Fruit fly (Drosophila melanogaster) whole organism, embryonic: Measurements from ENCODE around the gene Ir87a.
A peak's percentile ranks its signal among the peaks of the same experiment; 100 is the strongest.

Experiments used
- ATbp ChIP-seq: fragments of 200-800 bp; sonication (Bioruptor generic); optimal IDR thresholded peaks from 2 replicates; lab custom pipeline; 2017; ENCODE audit warnings: missing biosample characterization, mild to moderate bottlenecking, missing genetic modification characterization, missing genetic modification reagents
- Bgb ChIP-seq: fragments of 200-800 bp; sonication (Bioruptor generic); IDR thresholded peaks from 2 replicates; pipeline ENCODE4 v1.3.6; 2022; ENCODE audit warnings: missing biosample characterization, missing genetic modification characterization; ENCODE audit not compliant: partially characterized antibody
- Blimp-1 ChIP-seq: fragments of 200-800 bp; sonication (Bioruptor generic); optimal IDR thresholded peaks from 3 replicates; lab custom pipeline; 2018; ENCODE audit warnings: missing biosample characterization, missing genetic modification characterization, mild to moderate bottlenecking, moderate library complexity, missing genetic modification reagents
- CG1024 ChIP-seq: fragments of 200-800 bp; sonication (Bioruptor generic); IDR thresholded peaks from 2 replicates; pipeline ENCODE4 v1.3.6; 2022; ENCODE audit warnings: missing biosample characterization, missing genetic modification characterization
- CG11247 ChIP-seq: fragments of 200-800 bp; sonication (Bioruptor generic); IDR thresholded peaks from 2 replicates; pipeline ENCODE4 v1.3.6; 2022; ENCODE audit warnings: missing biosample characterization, missing genetic modification characterization
- CG12299 ChIP-seq: fragments of 200-800 bp; sonication (Bioruptor generic); optimal IDR thresholded peaks from 2 replicates; lab custom pipeline; 2018; ENCODE audit warnings: missing biosample characterization, mild to moderate bottlenecking, missing genetic modification characterization
- CG12391 ChIP-seq: fragments of 200-800 bp; sonication (Bioruptor generic); optimal IDR thresholded peaks from 3 replicates; lab custom pipeline; 2018; ENCODE audit warnings: missing biosample characterization, mild to moderate bottlenecking, missing genetic modification characterization, moderate library complexity
- CG13296 ChIP-seq: fragments of 200-800 bp; sonication (Bioruptor generic); optimal IDR thresholded peaks from 3 replicates; lab custom pipeline; 2018; ENCODE audit warnings: missing biosample characterization, mild to moderate bottlenecking, missing genetic modification characterization
- CG14860 ChIP-seq: fragments of 200-800 bp; sonication (Bioruptor generic); IDR thresholded peaks from 3 replicates; pipeline ENCODE4 v1.3.6; 2022; ENCODE audit warnings: missing biosample characterization, missing genetic modification characterization; ENCODE audit not compliant: partially characterized antibody
- CG17359 ChIP-seq: fragments of 200-800 bp; sonication (Bioruptor generic); optimal IDR thresholded peaks from 3 replicates; lab custom pipeline; 2018; ENCODE audit warnings: missing biosample characterization, mild to moderate bottlenecking, missing genetic modification characterization, moderate library complexity
- CG2875 ChIP-seq: fragments of 200-800 bp; sonication (Bioruptor generic); optimal IDR thresholded peaks from 2 replicates; lab custom pipeline; 2017; ENCODE audit warnings: missing biosample characterization, mild to moderate bottlenecking, missing genetic modification characterization, missing genetic modification reagents
- CG31441 ChIP-seq: fragments of 200-800 bp; sonication (Bioruptor generic); IDR thresholded peaks from 2 replicates; pipeline ENCODE4 v1.3.6; 2022; ENCODE audit warnings: missing biosample characterization, missing genetic modification characterization
- CG32772 ChIP-seq: fragments of 200-800 bp; sonication (Bioruptor generic); IDR thresholded peaks from 2 replicates; pipeline ENCODE4 v1.3.6; 2022; ENCODE audit warnings: missing biosample characterization, missing genetic modification characterization
- CG4328 ChIP-seq: fragments of 200-800 bp; sonication (Bioruptor generic); optimal IDR thresholded peaks from 3 replicates; lab custom pipeline; 2017; ENCODE audit warnings: missing biosample characterization, missing genetic modification reagents, missing genetic modification characterization
- CG5245 ChIP-seq: fragments of 200-800 bp; sonication (Bioruptor generic); optimal IDR thresholded peaks from 3 replicates; lab custom pipeline; 2016; ENCODE audit warnings: missing biosample characterization, missing genetic modification characterization
- CG6254 ChIP-seq: fragments of 200-800 bp; sonication (Bioruptor generic); optimal IDR thresholded peaks from 3 replicates; lab custom pipeline; 2017; ENCODE audit warnings: mild to moderate bottlenecking, missing biosample characterization, missing genetic modification reagents, missing genetic modification characterization
- CG6654 ChIP-seq: fragments of 200-800 bp; sonication (Bioruptor generic); optimal IDR thresholded peaks from 2 replicates; lab custom pipeline; 2017; ENCODE audit warnings: missing biosample characterization, mild to moderate bottlenecking, missing genetic modification characterization
- CG7271 ChIP-seq: fragments of 200-800 bp; sonication (Bioruptor generic); optimal IDR thresholded peaks from 2 replicates; lab custom pipeline; 2018; ENCODE audit warnings: missing biosample characterization, mild to moderate bottlenecking, missing genetic modification characterization, moderate library complexity
- CG7928 ChIP-seq: fragments of 200-800 bp; sonication (Bioruptor generic); optimal IDR thresholded peaks from 2 replicates; lab custom pipeline; 2017; ENCODE audit warnings: missing biosample characterization, mild to moderate bottlenecking, missing genetic modification characterization
- CG7963 ChIP-seq: fragments of 200-800 bp; sonication (Bioruptor generic); IDR thresholded peaks from 3 replicates; pipeline ENCODE4 v1.3.6; 2022; ENCODE audit warnings: missing biosample characterization, missing genetic modification characterization; ENCODE audit not compliant: partially characterized antibody
- CG8359 ChIP-seq: fragments of 200-800 bp; sonication (Bioruptor generic); optimal IDR thresholded peaks from 2 replicates; lab custom pipeline; 2017; ENCODE audit warnings: missing biosample characterization, mild to moderate bottlenecking, missing genetic modification characterization, borderline replicate concordance
- CG9215 ChIP-seq: fragments of 200-800 bp; sonication (Bioruptor generic); IDR thresholded peaks from 2 replicates; pipeline ENCODE4 v1.3.6; 2022; ENCODE audit warnings: missing biosample characterization, missing genetic modification characterization
- CG9609 ChIP-seq: fragments of 200-800 bp; sonication (Bioruptor generic); optimal IDR thresholded peaks from 3 replicates; lab custom pipeline; 2016; ENCODE audit warnings: missing biosample characterization, missing genetic modification characterization
- CG9932 ChIP-seq: fragments of 200-800 bp; sonication (Bioruptor generic); IDR thresholded peaks from 2 replicates; pipeline ENCODE4 v1.3.6; 2022; ENCODE audit warnings: missing biosample characterization, missing genetic modification characterization
- Dip3 ChIP-seq: fragments of 200-800 bp; sonication (Bioruptor generic); optimal IDR thresholded peaks from 3 replicates; lab custom pipeline; 2016; ENCODE audit warnings: missing biosample characterization, missing genetic modification characterization
- E2f1 ChIP-seq: fragments of 200-800 bp; sonication (Bioruptor generic); IDR thresholded peaks from 2 replicates; pipeline ENCODE4 v1.3.6; 2022; ENCODE audit warnings: missing biosample characterization, missing genetic modification characterization
- Fer2 ChIP-seq: fragments of 200-800 bp; sonication (Bioruptor generic); optimal IDR thresholded peaks from 2 replicates; lab custom pipeline; 2018; ENCODE audit warnings: missing biosample characterization, mild to moderate bottlenecking, missing genetic modification characterization, moderate library complexity
- H2.0 ChIP-seq: fragments of 200-800 bp; sonication (Bioruptor generic); IDR thresholded peaks from 2 replicates; pipeline ENCODE4 v1.3.6; 2022; ENCODE audit warnings: missing biosample characterization, missing genetic modification characterization
- Nf-YA ChIP-seq: fragments of 200-800 bp; sonication (Bioruptor generic); IDR thresholded peaks from 2 replicates; pipeline ENCODE4 v1.3.6; 2022; ENCODE audit warnings: missing biosample characterization, missing genetic modification characterization
- Sox102F ChIP-seq: fragments of 200-800 bp; sonication (Bioruptor generic); optimal IDR thresholded peaks from 2 replicates; lab custom pipeline; 2018; ENCODE audit warnings: missing biosample characterization, mild to moderate bottlenecking, missing genetic modification characterization, moderate library complexity
- Vsx1 ChIP-seq: fragments of 200-800 bp; sonication (Bioruptor generic); optimal IDR thresholded peaks from 2 replicates; lab custom pipeline; 2017; ENCODE audit warnings: missing biosample characterization, mild to moderate bottlenecking, missing genetic modification characterization, missing genetic modification reagents
- abd-A ChIP-seq: fragments of 200-800 bp; sonication (Bioruptor generic); optimal IDR thresholded peaks from 3 replicates; lab custom pipeline; 2019; ENCODE audit warnings: missing biosample characterization, mild to moderate bottlenecking, missing genetic modification characterization, moderate library complexity
- ac ChIP-seq: fragments of 200-800 bp; sonication (Bioruptor generic); optimal IDR thresholded peaks from 3 replicates; lab custom pipeline; 2017; ENCODE audit warnings: missing biosample characterization, mild to moderate bottlenecking, missing genetic modification characterization
- ap ChIP-seq: fragments of 200-800 bp; sonication (Bioruptor generic); IDR thresholded peaks from 2 replicates; pipeline ENCODE4 v1.3.6; 2022; ENCODE audit warnings: missing biosample characterization, missing genetic modification characterization
- ash1 ChIP-seq: fragments of 200-800 bp; sonication (Bioruptor generic); optimal IDR thresholded peaks from 2 replicates; lab custom pipeline; 2018; ENCODE audit warnings: missing biosample characterization, mild to moderate bottlenecking, missing genetic modification characterization
- btn ChIP-seq: fragments of 200-800 bp; sonication (Bioruptor generic); optimal IDR thresholded peaks from 2 replicates; lab custom pipeline; 2016; ENCODE audit warnings: missing biosample characterization, missing genetic modification characterization
- ewg ChIP-seq: fragments of 200-800 bp; sonication (Bioruptor generic); optimal IDR thresholded peaks from 3 replicates; lab custom pipeline; 2017; ENCODE audit warnings: mild to moderate bottlenecking, missing biosample characterization, missing genetic modification reagents, missing genetic modification characterization
- exex ChIP-seq: fragments of 200-800 bp; sonication (Bioruptor generic); optimal IDR thresholded peaks from 4 replicates; lab custom pipeline; 2018; ENCODE audit warnings: missing biosample characterization, mild to moderate bottlenecking, missing genetic modification characterization, moderate library complexity
- gcm ChIP-seq: fragments of 200-800 bp; sonication (Bioruptor generic); optimal IDR thresholded peaks from 2 replicates; lab custom pipeline; 2019; ENCODE audit warnings: missing biosample characterization, mild to moderate bottlenecking, missing genetic modification characterization, moderate library complexity
- ind ChIP-seq: fragments of 200-800 bp; sonication (Bioruptor generic); optimal IDR thresholded peaks from 3 replicates; lab custom pipeline; 2016; ENCODE audit warnings: missing biosample characterization, missing genetic modification characterization
- lbe ChIP-seq: fragments of 200-800 bp; sonication (Bioruptor generic); optimal IDR thresholded peaks from 2 replicates; lab custom pipeline; 2016; ENCODE audit warnings: missing biosample characterization, mild to moderate bottlenecking, missing genetic modification characterization
- lmd ChIP-seq: fragments of 200-800 bp; sonication (Bioruptor generic); IDR thresholded peaks from 2 replicates; pipeline ENCODE4 v1.3.6; 2022; ENCODE audit warnings: missing biosample characterization, missing genetic modification characterization
- nerfin-1 ChIP-seq: fragments of 200-800 bp; sonication (Bioruptor generic); optimal IDR thresholded peaks from 3 replicates; lab custom pipeline; 2019; ENCODE audit warnings: missing biosample characterization, mild to moderate bottlenecking, missing genetic modification characterization, moderate library complexity
- pros ChIP-seq: fragments of 200-800 bp; sonication (Bioruptor generic); optimal IDR thresholded peaks from 3 replicates; lab custom pipeline; 2019; ENCODE audit warnings: missing biosample characterization, mild to moderate bottlenecking, missing genetic modification characterization, moderate library complexity
- psq ChIP-seq: fragments of 200-800 bp; sonication (Bioruptor generic); optimal IDR thresholded peaks from 2 replicates; lab custom pipeline; 2017; ENCODE audit warnings: missing biosample characterization, missing genetic modification characterization
- pzg ChIP-seq: fragments of 200-800 bp; sonication (Bioruptor generic); optimal IDR thresholded peaks from 3 replicates; lab custom pipeline; 2018; ENCODE audit warnings: missing biosample characterization, mild to moderate bottlenecking, missing genetic modification characterization, moderate library complexity
- sens ChIP-seq: fragments of 200-800 bp; sonication (Bioruptor generic); peaks from one replicate; lab custom pipeline; 2016; ENCODE audit warnings: missing biosample characterization, missing genetic modification characterization
- sqz ChIP-seq: fragments of 200-800 bp; sonication (Bioruptor generic); optimal IDR thresholded peaks from 3 replicates; lab custom pipeline; 2018; ENCODE audit warnings: missing biosample characterization, mild to moderate bottlenecking, missing genetic modification characterization
- zfh2 ChIP-seq: fragments of 200-800 bp; sonication (Bioruptor generic); optimal IDR thresholded peaks from 2 replicates; lab custom pipeline; 2016; ENCODE audit warnings: missing biosample characterization, missing genetic modification characterization

Ir87a gene

DNA sequence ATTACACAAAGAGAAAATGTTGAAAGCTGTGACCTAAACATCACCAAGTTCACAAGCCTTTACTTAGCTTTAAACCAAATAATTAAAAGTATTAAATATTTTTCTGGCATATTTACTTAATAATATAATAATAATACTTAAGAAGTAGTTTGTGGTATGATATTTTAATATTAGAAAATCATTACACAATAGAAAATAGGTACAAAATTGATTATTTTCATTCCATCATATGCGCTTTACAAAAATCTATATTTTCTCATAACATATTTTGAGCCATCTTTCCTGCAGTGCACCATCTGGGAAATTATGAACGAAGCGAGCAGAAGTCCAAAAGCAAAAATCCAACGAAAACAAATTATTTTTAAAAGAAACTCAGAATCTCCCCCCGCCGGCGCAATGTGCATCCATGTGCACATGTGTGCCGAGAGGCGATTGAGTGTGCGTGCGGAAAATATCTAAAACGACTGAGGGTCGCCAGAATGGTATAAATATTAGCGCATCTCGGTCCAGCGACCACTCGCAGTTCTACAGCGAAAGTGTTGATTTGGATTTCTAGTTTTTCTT, 5.5 kb downstream of the Ir87a start, which contains the start of gene Act87E (continued):
- TF ChIP-seq Vsx1 (peak; percentile 16), CG1024 (GFP tag; lab: Robert Waterston, UW) (no peak), CG12391 (peak; percentile 76), ATbp (GFP tag; lab: Kevin White, UChicago) (peak; percentile 35), CG9932 (peak; percentile 33; the same call in 1 of the 2 replicates), CG4328 (GFP tag; lab: Kevin White, UChicago) (peak; percentile 3), lmd (peak; percentile 61), gcm (GFP tag; lab: Kevin White, UChicago) (peak; percentile 60), CG6254 (GFP tag; lab: Kevin White, UChicago) (peak; percentile 65), Bgb (GFP tag; lab: Robert Waterston, UW) (no peak), CG2875 (GFP tag; lab: Kevin White, UChicago) (peak; percentile 41), pzg (no peak), nerfin-1 (tag; lab: Kevin White, UChicago) (peak; percentile 73), lbe (GFP tag; lab: Kevin White, UChicago) (no peak), psq (no peak), Fer2 (tag; lab: Kevin White, UChicago) (peak; percentile 12), CG12299 (tag; lab: Kevin White, UChicago) (no peak), Sox102F (peak; percentile 76), CG6654 (GFP tag; lab: Kevin White, UChicago) (peak; percentile 14), CG32772 (GFP tag; lab: Robert Waterston, UW) (peak; percentile 26; the same call in 1 of the 2 replicates), CG17359 (peak; percentile 64), Dip3 (GFP tag; lab: Kevin White, UChicago) (no peak), CG13296 (peak; percentile 62), Nf-YA (GFP tag; lab: Robert Waterston, UW) (0 out of 2 replicates have a peak, but pooled peaks have one; percentile 5), CG14860 (no peak), pros (GFP tag; lab: Kevin White, UChicago) (peak; percentile 16), ewg (GFP tag; lab: Kevin White, UChicago) (peak; percentile 53), CG8359 (GFP tag; lab: Kevin White, UChicago) (peak; percentile 25), CG7928 (GFP tag; lab: Kevin White, UChicago) (no peak), CG7271 (tag; lab: Kevin White, UChicago) (no peak), CG31441 (GFP tag; lab: Robert Waterston, UW) (peak; percentile 89), H2.0 (GFP tag; lab: Robert Waterston, UW) (peak; percentile 32; the same call in 1 of the 2 replicates), CG11247 (GFP tag; lab: Robert Waterston, UW) (0 out of 2 replicates have a peak, but pooled peaks have one; percentile 18), CG7963 (GFP tag; lab: Robert Waterston, UW) (no peak), ind (GFP tag; lab: Kevin White, UChicago) (peak; percentile 42)

DNA sequence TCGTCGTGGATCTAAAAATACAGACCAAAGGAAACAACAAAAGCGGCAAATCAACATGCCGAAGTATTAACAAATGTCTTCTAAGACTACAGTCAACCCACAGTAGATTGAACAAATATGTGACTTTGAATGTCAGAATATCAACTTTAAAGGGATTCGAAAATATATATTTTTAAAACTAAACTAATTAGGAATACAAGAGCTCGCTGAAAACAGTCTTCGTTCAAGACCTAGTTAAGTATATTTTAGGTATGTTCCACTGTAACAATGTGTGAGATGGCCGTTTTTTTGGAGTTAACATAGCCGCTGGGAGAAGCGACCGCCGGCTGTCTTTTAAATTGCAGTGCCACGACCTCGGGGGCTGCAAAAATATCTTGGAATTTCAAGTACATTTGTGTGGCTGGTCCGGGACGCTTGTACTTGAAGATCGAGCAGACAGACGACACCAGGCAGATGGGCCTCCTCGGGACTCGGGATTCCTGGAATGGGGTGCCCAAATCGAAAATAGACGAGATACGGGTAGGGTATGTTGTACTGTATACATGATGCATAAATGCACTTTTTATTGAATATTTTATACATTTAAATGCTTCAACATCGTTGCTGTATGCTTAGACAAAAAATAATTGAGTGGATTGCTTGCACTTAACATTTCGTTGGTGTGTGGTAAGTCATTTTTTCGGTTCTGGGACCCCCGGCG, 8.4 kb downstream of the Ir87a start:
- no peak for TF ChIP-seq CG9215 (GFP tag; lab: Robert Waterston, UW)
- TF ChIP-seq sqz (GFP tag; lab: Kevin White, UChicago), result peak; percentile 4
- no peak for TF ChIP-seq abd-A (tag; lab: Kevin White, UChicago)
- peak; percentile 23 for TF ChIP-seq zfh2 (GFP tag; lab: Kevin White, UChicago)
- peak; percentile 61 for TF ChIP-seq CG5245 (GFP tag; lab: Kevin White, UChicago)
- TF ChIP-seq CG9609 (GFP tag; lab: Kevin White, UChicago), result peak; percentile 49
- peak; percentile 80 for TF ChIP-seq Blimp-1 (GFP tag; lab: Kevin White, UChicago)
- TF ChIP-seq btn (GFP tag; lab: Kevin White, UChicago), result peak; percentile 11
- TF ChIP-seq ash1, result no peak
- TF ChIP-seq ac (GFP tag; lab: Kevin White, UChicago), result peak; percentile 47
- peak; percentile 95 for TF ChIP-seq sens (GFP tag; lab: Kevin White, UChicago)
- TF ChIP-seq ap (GFP tag; lab: Robert Waterston, UW), result peak; percentile 62
- TF ChIP-seq E2f1 (GFP tag; lab: Robert Waterston, UW), result peak; percentile 60; the same call in 1 of the 2 replicates
- no peak for TF ChIP-seq exex
